Fruit fly (Drosophila melanogaster) whole organism, pupa: Measurements from ENCODE around the gene CG42823.

ENCODE experiments used
- CG15710 ChIP-seq: fragments of 200-800 bp; sonication (Bioruptor generic); optimal IDR thresholded peaks from 2 replicates; lab custom pipeline; 2018; ENCODE audit warnings: missing biosample characterization, mild to moderate bottlenecking, missing genetic modification characterization, moderate library complexity
- CG8159 ChIP-seq: fragments of 200-800 bp; sonication (Bioruptor generic); optimal IDR thresholded peaks from 3 replicates; lab custom pipeline; 2018; ENCODE audit warnings: missing biosample characterization, mild to moderate bottlenecking, missing genetic modification characterization, moderate library complexity
- Ets98B ChIP-seq: fragments of 200-800 bp; sonication (Bioruptor generic); IDR thresholded peaks from 2 replicates; pipeline ENCODE4 v1.3.6; 2022; ENCODE audit warnings: missing biosample characterization, missing genetic modification characterization
- Pif1B ChIP-seq: fragments of 200-800 bp; sonication (Bioruptor generic); optimal IDR thresholded peaks from 3 replicates; lab custom pipeline; 2016; ENCODE audit warnings: missing biosample characterization, missing genetic modification characterization
- fd96Ca ChIP-seq: fragments of 200-800 bp; sonication (Bioruptor generic); IDR thresholded peaks from 3 replicates; pipeline ENCODE4 v1.3.6; 2022; ENCODE audit warnings: missing biosample characterization, missing genetic modification characterization
- rn ChIP-seq: fragments of 200-800 bp; sonication (Bioruptor generic); IDR thresholded peaks from 2 replicates; pipeline ENCODE4 v1.3.6; 2022; ENCODE audit warnings: missing biosample characterization, missing genetic modification characterization

dm6 chr3R:17407576-17407975 lies 2.7 kb upstream of the CG42823 start, which contains the start of gene CG17283:
- TF ChIP-seq Pif1B (no peak), fd96Ca (GFP tag; lab: Robert Waterston, UW) (no peak), CG15710 (tag; lab: Kevin White, UChicago) (no peak), rn (GFP tag; lab: Robert Waterston, UW) (no peak), CG8159 (tag; lab: Kevin White, UChicago) (no peak), Ets98B (GFP tag; lab: Robert Waterston, UW) (no peak)
